Fruit fly (Drosophila melanogaster): ENCODE data around the gene CG33985.
A peak's percentile ranks its signal among the peaks of the same experiment; 100 is the strongest.

Gene CG33985

DNA sequence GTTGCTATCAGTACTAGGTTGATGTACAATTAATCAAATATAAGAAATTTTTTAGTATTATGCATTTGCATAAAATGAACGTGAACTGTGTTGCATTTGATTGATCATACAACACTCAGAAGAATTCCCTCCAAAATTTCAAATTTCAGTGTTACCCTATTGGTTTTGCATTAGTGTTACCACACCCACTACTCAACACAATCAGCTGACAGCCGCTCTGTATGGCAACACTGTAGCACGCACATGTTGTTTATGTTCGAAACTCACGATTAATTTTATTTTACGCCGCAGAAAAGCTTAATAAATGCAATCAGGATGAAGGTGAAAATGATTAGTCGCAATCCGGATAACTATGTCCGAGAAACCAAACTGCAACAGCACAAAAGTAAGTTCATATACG, 27.9 kb downstream of the CG33985 start, which contains the start of gene CG7275 (continued):
- TF ChIP-seq CG2116 (GFP tag; optimal IDR thresholded peaks at IDR 0.05), result peak; percentile 40

DNA sequence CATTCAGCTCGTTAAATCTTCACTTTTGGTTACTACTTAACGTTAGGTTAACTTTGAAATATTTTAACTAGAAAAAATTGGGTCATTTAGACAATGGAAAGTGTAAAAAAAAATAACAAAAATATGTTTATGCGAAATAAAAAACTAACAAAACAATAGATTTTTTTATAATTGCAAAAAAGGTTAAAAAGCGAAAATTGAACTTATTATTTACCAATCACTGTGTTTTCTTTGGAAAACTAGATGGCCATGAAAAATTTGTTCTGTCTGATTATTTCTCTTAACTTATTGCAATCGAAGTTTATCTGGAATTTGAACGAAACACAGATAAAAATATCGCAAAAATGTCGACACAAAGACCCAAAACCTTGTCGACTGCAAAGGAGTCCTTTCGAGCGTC, 28.7 kb downstream of the CG33985 start, which contains the start of gene CG7276:
Gene CG7276, plus strand, starts transcription at position 301 of the 400 bp plus-strand sequence.
- TF ChIP-seq crc (GFP tag; optimal IDR thresholded peaks at IDR 0.05) (no peak), Kr (GFP tag; optimal IDR thresholded peaks at IDR 0.05) (no peak), lov (optimal IDR thresholded peaks at IDR 0.05) (no peak), lov (GFP tag; IDR thresholded peaks at IDR 0.05) (no peak), CG4707 (GFP tag; optimal IDR thresholded peaks at IDR 0.05) (no peak), Scr (GFP tag; IDR thresholded peaks at IDR 0.05; ENCODE audit: partially characterized antibody) (no peak), Med (GFP tag) (no peak), CG2712 (tag; optimal IDR thresholded peaks at IDR 0.05) (no peak), CG11560 (tag; IDR thresholded peaks at IDR 0.05) (no peak), CG7987 (GFP tag; optimal IDR thresholded peaks at IDR 0.05) (no peak)

DNA sequence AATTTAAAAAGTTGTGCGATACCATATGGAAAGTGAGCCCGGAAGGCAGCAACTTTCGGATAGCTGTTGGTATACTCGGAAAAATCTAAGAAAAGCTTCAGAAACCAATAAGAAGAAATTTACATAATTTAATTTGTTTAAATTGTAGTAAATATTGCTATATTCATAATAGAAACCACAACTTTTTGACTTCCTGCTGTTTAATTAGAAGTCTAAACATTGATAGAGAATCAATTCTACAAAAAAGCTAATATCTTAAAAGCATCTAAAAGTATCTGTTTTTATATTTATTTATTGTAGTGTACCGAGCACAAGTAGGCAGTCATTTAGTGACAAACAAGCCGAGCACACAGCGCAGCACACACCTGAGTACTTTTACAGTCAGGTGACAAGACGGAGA, 30.3 kb downstream of the CG33985 start, which contains the start of gene CG13455:
Gene CG13455, plus strand, starts transcription at position 301 of the 400 bp plus-strand sequence.
- TF ChIP-seq Jarid2 (GFP tag; optimal IDR thresholded peaks at IDR 0.05), result no peak
- no peak for TF ChIP-seq slbo (GFP tag; IDR thresholded peaks at IDR 0.05)
- no peak for TF ChIP-seq tup (GFP tag; optimal IDR thresholded peaks at IDR 0.05)
- no peak for TF ChIP-seq CG18476 (GFP tag; optimal IDR thresholded peaks at IDR 0.05)
- TF ChIP-seq fu2 (GFP tag; optimal IDR thresholded peaks at IDR 0.05), result no peak

DNA sequence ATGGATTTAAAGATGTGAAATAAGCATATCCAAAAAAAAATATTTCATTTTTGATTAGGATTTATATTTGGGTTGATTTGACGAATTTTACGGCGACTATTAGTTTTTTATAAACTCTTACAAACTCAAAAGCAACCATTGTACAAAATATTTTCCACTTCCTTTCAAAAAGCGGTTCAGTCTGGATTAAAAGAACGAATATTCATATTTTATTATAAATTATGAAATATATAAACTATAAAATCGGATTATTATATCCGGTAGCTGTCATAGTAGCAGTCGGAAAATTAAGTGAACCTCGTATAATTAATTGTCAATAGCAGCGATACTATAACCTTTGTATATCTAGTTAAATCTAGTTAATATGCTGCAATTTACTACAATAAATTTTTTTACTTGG, 31.2 kb downstream of the CG33985 start, which contains the start of gene CG12355:
Gene CG12355, minus strand, starts transcription at position 101 of the 400 bp plus-strand sequence.
- TF ChIP-seq CG31388 (GFP tag; optimal IDR thresholded peaks at IDR 0.05), result no peak
- TF ChIP-seq pb (GFP tag; optimal IDR thresholded peaks at IDR 0.05), result no peak
- TF ChIP-seq her (GFP tag; optimal IDR thresholded peaks at IDR 0.05), result no peak
- TF ChIP-seq CG11247 (GFP tag; IDR thresholded peaks at IDR 0.05), result no peak
- TF ChIP-seq Ets65A (GFP tag), result no peak
- TF ChIP-seq sisA (GFP tag; IDR thresholded peaks at IDR 0.05), result no peak

DNA sequence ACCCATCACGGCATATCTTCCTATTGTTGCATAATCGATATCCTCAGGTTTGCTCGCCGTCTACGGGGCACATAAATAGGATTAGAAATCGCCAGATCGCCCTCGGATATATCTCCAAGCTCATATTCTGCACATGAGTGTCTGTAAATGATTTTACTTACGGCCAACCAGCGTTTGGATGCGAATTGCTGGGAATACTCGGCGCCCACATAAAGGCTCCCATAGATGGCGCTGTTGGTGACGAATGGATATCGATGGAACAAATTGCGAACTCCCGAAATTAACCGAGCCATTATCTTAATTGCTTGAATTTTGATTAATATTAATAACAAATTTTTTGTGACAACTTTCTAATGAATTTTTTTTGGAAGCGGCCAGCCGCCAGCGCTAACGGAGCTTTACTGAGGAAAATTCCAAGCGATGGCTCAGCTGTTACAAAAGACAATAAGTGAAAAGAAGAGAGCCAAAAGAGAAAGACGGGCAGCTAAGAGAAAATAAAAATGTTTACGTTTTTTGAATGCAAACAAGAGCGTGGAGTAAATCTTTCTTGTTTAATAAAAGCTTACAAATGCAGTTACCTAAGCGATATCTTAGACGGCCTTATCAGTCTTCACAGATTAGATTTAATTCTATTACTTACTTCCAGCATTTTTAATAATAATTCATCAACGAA, 31.9 kb downstream of the CG33985 start:
- TF ChIP-seq CG7786 (GFP tag; optimal IDR thresholded peaks at IDR 0.05) (no peak), CG3163 (GFP tag; optimal IDR thresholded peaks at IDR 0.05) (peak; percentile 86), lab (GFP tag; optimal IDR thresholded peaks at IDR 0.05) (peak; percentile 25), CG4820 (GFP tag; optimal IDR thresholded peaks at IDR 0.05) (no peak), D (optimal IDR thresholded peaks at IDR 0.05) (no peak), D (GFP tag; optimal IDR thresholded peaks at IDR 0.05) (no peak), CG7357 (GFP tag; IDR thresholded peaks at IDR 0.05) (no peak), Trl (optimal IDR thresholded peaks at IDR 0.05) (peak; percentile 56 to 65), Trl (GFP tag; optimal IDR thresholded peaks at IDR 0.05) (no peak), Dip3 (GFP tag; optimal IDR thresholded peaks at IDR 0.05) (no peak), Rx (GFP tag; IDR thresholded peaks at IDR 0.05) (no peak), ash1 (GFP tag; optimal IDR thresholded peaks at IDR 0.05) (no peak), CG17361 (GFP tag; IDR thresholded peaks at IDR 0.05) (0 out of 3 replicates have a peak, but pooled peaks have one; percentile 8), dmrt11E (tag; optimal IDR thresholded peaks at IDR 0.05) (no peak), pan (optimal IDR thresholded peaks at IDR 0.05) (no peak), pan (GFP tag; optimal IDR thresholded peaks at IDR 0.05 in 1 of 2, IDR thresholded peaks at IDR 0.05 in 1 of 2) (no peak), CG7271 (tag; optimal IDR thresholded peaks at IDR 0.05) (no peak), Spps (tag; optimal IDR thresholded peaks at IDR 0.05) (no peak), CG16813 (GFP tag; IDR thresholded peaks at IDR 0.05; ENCODE audit: partially characterized antibody) (no peak), CG7556 (GFP tag; optimal IDR thresholded peaks at IDR 0.05) (no peak), sug (tag; optimal IDR thresholded peaks at IDR 0.05) (peak; percentile 1), Dbx (GFP tag; IDR thresholded peaks at IDR 0.05) (0 out of 3 replicates have a peak, but pooled peaks have one; percentile 35), Hsf (GFP tag; optimal IDR thresholded peaks at IDR 0.05) (no peak), twi (tag; optimal IDR thresholded peaks at IDR 0.05) (no peak)

Data from whole organism, embryonic.